Fruit fly (Drosophila melanogaster) whole organism, prepupa: ENCODE results near the gene CG17249.
A peak's percentile ranks its signal among the peaks of the same experiment; 100 is the strongest.

Experiments
- Blimp-1 ChIP-seq: fragments of 200-800 bp; sonication (Bioruptor generic); optimal IDR thresholded peaks from 3 replicates; lab custom pipeline; 2017; ENCODE audit warnings: missing biosample characterization, missing genetic modification characterization, mild to moderate bottlenecking, moderate library complexity, missing genetic modification reagents
- CG10631 ChIP-seq: fragments of 200-800 bp; sonication (Bioruptor generic); optimal IDR thresholded peaks from 2 replicates; lab custom pipeline; 2016; ENCODE audit warnings: missing biosample characterization, missing genetic modification characterization
- CG10669 ChIP-seq: fragments of 200-800 bp; sonication (Bioruptor generic); optimal IDR thresholded peaks from 3 replicates; lab custom pipeline; 2018; ENCODE audit warnings: missing biosample characterization, mild to moderate bottlenecking, missing genetic modification characterization, moderate library complexity
- CG11294 ChIP-seq: fragments of 200-800 bp; sonication (Bioruptor generic); IDR thresholded peaks from 2 replicates; pipeline ENCODE4 v1.3.6; 2022; ENCODE audit warnings: missing biosample characterization, missing genetic modification characterization
- CG11762 ChIP-seq: fragments of 200-800 bp; sonication (Bioruptor generic); optimal IDR thresholded peaks from 3 replicates; lab custom pipeline; 2016; ENCODE audit warnings: missing biosample characterization, missing genetic modification characterization; ENCODE audit not compliant: insufficient read depth
- CG11902 ChIP-seq: fragments of 200-800 bp; sonication (Bioruptor generic); optimal IDR thresholded peaks from 3 replicates; lab custom pipeline; 2016; ENCODE audit warnings: missing biosample characterization, missing genetic modification characterization
- CG1621 ChIP-seq: fragments of 200-800 bp; sonication (Bioruptor generic); optimal IDR thresholded peaks from 3 replicates; lab custom pipeline; 2018; ENCODE audit warnings: missing biosample characterization, mild to moderate bottlenecking, missing genetic modification characterization
- CG16779 ChIP-seq: fragments of 200-800 bp; sonication (Bioruptor generic); optimal IDR thresholded peaks from 3 replicates; lab custom pipeline; 2017; ENCODE audit warnings: missing biosample characterization, mild to moderate bottlenecking, missing genetic modification characterization
- CG3032 ChIP-seq: fragments of 200-800 bp; optimal IDR thresholded peaks from 2 replicates; lab custom pipeline; 2019; ENCODE audit warnings: missing biosample characterization, mild to moderate bottlenecking, missing genetic modification characterization, moderate library complexity
- CG31627 ChIP-seq: fragments of 200-800 bp; sonication (Bioruptor generic); optimal IDR thresholded peaks from 3 replicates; lab custom pipeline; 2016; ENCODE audit warnings: missing biosample characterization, missing genetic modification characterization
- CG32006 ChIP-seq: fragments of 200-800 bp; sonication (Bioruptor generic); optimal IDR thresholded peaks from 3 replicates; lab custom pipeline; 2017; ENCODE audit warnings: missing biosample characterization, mild to moderate bottlenecking, missing genetic modification characterization
- CG3919 ChIP-seq: fragments of 200-800 bp; sonication (Bioruptor generic); optimal IDR thresholded peaks from 3 replicates; lab custom pipeline; 2016; ENCODE audit warnings: missing biosample characterization, missing genetic modification characterization
- CG4318 ChIP-seq: fragments of 200-800 bp; sonication (Bioruptor generic); optimal IDR thresholded peaks from 3 replicates; lab custom pipeline; 2017; ENCODE audit warnings: missing biosample characterization, mild to moderate bottlenecking, missing genetic modification characterization
- CG6163 ChIP-seq: fragments of 200-800 bp; sonication (Bioruptor generic); IDR thresholded peaks from 3 replicates; pipeline ENCODE4 v1.3.6; 2022; ENCODE audit warnings: missing biosample characterization, missing genetic modification characterization
- CG6792 ChIP-seq: fragments of 200-800 bp; sonication (Bioruptor generic); optimal IDR thresholded peaks from 3 replicates; lab custom pipeline; 2016; ENCODE audit warnings: missing biosample characterization, missing genetic modification characterization
- CG6808 ChIP-seq: fragments of 200-800 bp; sonication (Bioruptor generic); optimal IDR thresholded peaks from 3 replicates; lab custom pipeline; 2017; ENCODE audit warnings: missing biosample characterization, missing genetic modification characterization, mild to moderate bottlenecking, moderate library complexity, missing genetic modification reagents
- CG6854 ChIP-seq: fragments of 200-800 bp; sonication (Bioruptor generic); optimal IDR thresholded peaks from 2 replicates; lab custom pipeline; 2017; ENCODE audit warnings: missing biosample characterization, mild to moderate bottlenecking, missing genetic modification characterization
- CG7368 ChIP-seq: fragments of 200-800 bp; sonication (Bioruptor generic); optimal IDR thresholded peaks from 3 replicates; lab custom pipeline; 2016; ENCODE audit warnings: missing biosample characterization, missing genetic modification characterization
- CG8119 ChIP-seq: fragments of 200-800 bp; sonication (Bioruptor generic); IDR thresholded peaks from 3 replicates; pipeline ENCODE4 v1.3.6; 2022; ENCODE audit warnings: missing biosample characterization, missing genetic modification characterization
- CG8319 ChIP-seq: fragments of 200-800 bp; sonication (Bioruptor generic); optimal IDR thresholded peaks from 3 replicates; lab custom pipeline; 2016; ENCODE audit warnings: missing biosample characterization, missing genetic modification characterization
- CG8632 ChIP-seq: fragments of 200-800 bp; sonication (Bioruptor generic); optimal IDR thresholded peaks from 3 replicates; lab custom pipeline; 2016; ENCODE audit warnings: missing biosample characterization, missing genetic modification characterization
- CG9139 ChIP-seq: fragments of 200-800 bp; sonication (Bioruptor generic); optimal IDR thresholded peaks from 3 replicates; lab custom pipeline; 2017; ENCODE audit warnings: missing biosample characterization, mild to moderate bottlenecking, missing genetic modification characterization
- Eip75B ChIP-seq: fragments of 200-800 bp; sonication (Bioruptor generic); optimal IDR thresholded peaks from 3 replicates; lab custom pipeline; 2016; ENCODE audit warnings: missing biosample characterization, missing genetic modification characterization
- Eip78C ChIP-seq: fragments of 200-800 bp; sonication (Bioruptor generic); peaks from one replicate; lab custom pipeline; 2016; ENCODE audit warnings: missing biosample characterization, missing genetic modification characterization
- Eip93F ChIP-seq: fragments of 200-800 bp; sonication (Bioruptor generic); optimal IDR thresholded peaks from 2 replicates; lab custom pipeline; 2016; ENCODE audit warnings: missing biosample characterization, mild to moderate bottlenecking, missing genetic modification characterization
- Ets21C ChIP-seq: fragments of 200-800 bp; sonication (Bioruptor generic); optimal IDR thresholded peaks from 3 replicates; lab custom pipeline; 2016; ENCODE audit warnings: missing biosample characterization, missing genetic modification characterization
- Ets96B ChIP-seq: fragments of 200-800 bp; optimal IDR thresholded peaks from 2 replicates; lab custom pipeline; 2019; ENCODE audit warnings: missing biosample characterization, mild to moderate bottlenecking, missing genetic modification characterization, moderate library complexity
- Gug ChIP-seq: fragments of 200-800 bp; sonication (Bioruptor generic); IDR thresholded peaks from 2 replicates; pipeline ENCODE4 v1.3.6; 2022; ENCODE audit warnings: missing biosample characterization, missing genetic modification characterization
- Hr38 ChIP-seq: sonication (Bioruptor generic); optimal IDR thresholded peaks from 2 replicates; lab custom pipeline; 2016; ENCODE audit warnings: missing biosample characterization, missing genetic modification characterization
- Hr39 ChIP-seq: fragments of 200-800 bp; sonication (Bioruptor generic); optimal IDR thresholded peaks from 2 replicates; lab custom pipeline; 2016; ENCODE audit warnings: missing biosample characterization, missing genetic modification characterization
- Hr4 ChIP-seq: fragments of 200-800 bp; sonication (Bioruptor generic); optimal IDR thresholded peaks from 3 replicates; lab custom pipeline; 2016; ENCODE audit warnings: missing biosample characterization, missing genetic modification characterization
- Lpt ChIP-seq: fragments of 200-800 bp; sonication (Bioruptor generic); optimal IDR thresholded peaks from 3 replicates; lab custom pipeline; 2016; ENCODE audit warnings: missing biosample characterization, missing genetic modification characterization
- Met ChIP-seq: fragments of 200-800 bp; sonication (Bioruptor generic); optimal IDR thresholded peaks from 3 replicates; lab custom pipeline; 2016; ENCODE audit warnings: missing biosample characterization, missing genetic modification characterization
- OdsH ChIP-seq: fragments of 200-800 bp; sonication (Bioruptor generic); optimal IDR thresholded peaks from 3 replicates; lab custom pipeline; 2016; ENCODE audit warnings: missing biosample characterization, missing genetic modification characterization
- Smox ChIP-seq: fragments of 200-800 bp; sonication (Bioruptor generic); optimal IDR thresholded peaks from 3 replicates; lab custom pipeline; 2016; ENCODE audit warnings: missing biosample characterization, missing genetic modification characterization
- Sox102F ChIP-seq: fragments of 200-800 bp; sonication (Bioruptor generic); optimal IDR thresholded peaks from 2 replicates; lab custom pipeline; 2016; ENCODE audit warnings: missing biosample characterization, mild to moderate bottlenecking, missing genetic modification characterization
- Sox14 ChIP-seq: fragments of 200-800 bp; sonication (Bioruptor generic); optimal IDR thresholded peaks from 3 replicates; lab custom pipeline; 2016; ENCODE audit warnings: missing biosample characterization, missing genetic modification characterization
- Sox15 ChIP-seq: fragments of 200-800 bp; sonication (Bioruptor generic); optimal IDR thresholded peaks from 3 replicates; lab custom pipeline; 2016; ENCODE audit warnings: missing biosample characterization, missing genetic modification characterization
- achi ChIP-seq: fragments of 200-800 bp; sonication (Bioruptor generic); optimal IDR thresholded peaks from 3 replicates; lab custom pipeline; 2016; ENCODE audit warnings: missing biosample characterization, missing genetic modification characterization
- acj6 ChIP-seq: fragments of 200-800 bp; sonication (Bioruptor generic); optimal IDR thresholded peaks from 3 replicates; lab custom pipeline; 2016; ENCODE audit warnings: missing biosample characterization, missing genetic modification characterization
- cyc ChIP-seq: fragments of 200-800 bp; sonication (Bioruptor generic); optimal IDR thresholded peaks from 3 replicates; lab custom pipeline; 2016; ENCODE audit warnings: missing biosample characterization, missing genetic modification characterization
- dac ChIP-seq: fragments of 200-800 bp; sonication (Bioruptor generic); optimal IDR thresholded peaks from 2 replicates; lab custom pipeline; 2017; ENCODE audit warnings: missing biosample characterization, mild to moderate bottlenecking, missing genetic modification characterization
- dsx ChIP-seq: fragments of 200-800 bp; optimal IDR thresholded peaks from 3 replicates; lab custom pipeline; 2019; ENCODE audit warnings: missing biosample characterization, mild to moderate bottlenecking, missing genetic modification characterization, moderate library complexity; ENCODE audit not compliant: poor library complexity, severe bottlenecking
- eg ChIP-seq: fragments of 200-800 bp; sonication (Bioruptor generic); IDR thresholded peaks from 3 replicates; pipeline ENCODE4 v1.3.6; 2022; ENCODE audit warnings: missing biosample characterization, missing genetic modification characterization
- esn ChIP-seq: fragments of 200-800 bp; sonication (Bioruptor generic); optimal IDR thresholded peaks from 2 replicates; lab custom pipeline; 2016; ENCODE audit warnings: missing biosample characterization, mild to moderate bottlenecking, missing genetic modification characterization, moderate library complexity
- fd85E ChIP-seq: fragments of 200-800 bp; sonication (Bioruptor generic); optimal IDR thresholded peaks from 3 replicates; lab custom pipeline; 2016; ENCODE audit warnings: missing biosample characterization, missing genetic modification characterization
- fkh ChIP-seq: fragments of 200-800 bp; sonication (Bioruptor generic); optimal IDR thresholded peaks from 3 replicates; lab custom pipeline; 2017; ENCODE audit warnings: missing biosample characterization, mild to moderate bottlenecking, missing genetic modification characterization, moderate library complexity
- pdm3 ChIP-seq: fragments of 200-800 bp; sonication (Bioruptor generic); optimal IDR thresholded peaks from 3 replicates; lab custom pipeline; 2016; ENCODE audit warnings: missing biosample characterization, missing genetic modification characterization
- salr ChIP-seq, 2 experiments: fragments of 200-800 bp; sonication (Bioruptor generic); optimal IDR thresholded peaks; 3 replicates each; lab custom pipeline; 2016 to 2018; ENCODE audit warnings: missing biosample characterization in 2 of 2, missing genetic modification characterization in 2 of 2, mild to moderate bottlenecking in 1 of 2
- spab ChIP-seq: fragments of 200-800 bp; sonication (Bioruptor generic); optimal IDR thresholded peaks from 2 replicates; lab custom pipeline; 2017; ENCODE audit warnings: missing biosample characterization, mild to moderate bottlenecking, missing genetic modification characterization, missing genetic modification reagents
- ss ChIP-seq, 2 experiments: fragments of 200-800 bp; sonication (Bioruptor generic); optimal IDR thresholded peaks; 2 replicates in 1 of 2; 3 replicates in 1 of 2; lab custom pipeline; 2017 to 2018; ENCODE audit warnings: mild to moderate bottlenecking in 2 of 2, missing biosample characterization in 2 of 2, missing genetic modification characterization in 2 of 2, moderate library complexity in 1 of 2
- svp ChIP-seq: fragments of 200-800 bp; sonication (Bioruptor generic); peaks from one replicate; lab custom pipeline; 2016; ENCODE audit warnings: missing biosample characterization, missing genetic modification characterization
- topi ChIP-seq: fragments of 200-800 bp; sonication (Bioruptor generic); optimal IDR thresholded peaks from 3 replicates; lab custom pipeline; 2016; ENCODE audit warnings: missing biosample characterization, missing genetic modification characterization

The CG17249 gene

DNA sequence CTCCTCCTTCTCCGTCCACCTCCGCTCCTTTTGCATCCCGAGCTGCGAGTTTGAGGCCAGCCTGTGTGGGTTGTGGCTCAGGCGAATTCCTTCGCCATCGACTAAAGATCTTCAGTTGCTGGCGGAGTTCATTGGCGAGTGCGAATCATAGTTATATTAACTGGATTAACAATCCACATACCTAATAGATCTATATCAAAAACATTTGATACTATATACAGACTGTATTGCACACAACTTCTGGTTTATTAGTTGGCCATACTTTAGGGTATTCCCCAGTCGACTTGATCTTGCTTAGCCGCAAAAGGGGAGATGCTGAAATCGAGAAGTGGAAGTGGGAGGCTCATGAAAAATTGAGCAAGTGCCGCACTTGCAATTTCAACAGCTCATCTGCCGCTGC lies 45.6 kb upstream of the CG17249 start:
- TF ChIP-seq OdsH (GFP tag; lab: Kevin White, UChicago) (no peak), Sox14 (no peak), CG8319 (GFP tag; lab: Kevin White, UChicago) (no peak), CG6854 (GFP tag; lab: Kevin White, UChicago) (no peak), CG6808 (GFP tag; lab: Kevin White, UChicago) (peak; percentile 32), esn (no peak), acj6 (no peak), CG1621 (no peak), Ets96B (peak; percentile 69), spab (GFP tag; lab: Kevin White, UChicago) (peak; percentile 51), CG16779 (tag; lab: Kevin White, UChicago) (no peak), Hr38 (GFP tag; lab: Kevin White, UChicago) (no peak), Eip75B (no peak), Gug (GFP tag; lab: Robert Waterston, UW) (no peak), fkh (GFP tag; lab: Kevin White, UChicago) (no peak), CG3032 (peak; percentile 48), Sox102F (GFP tag; lab: Kevin White, UChicago) (no peak), CG8119 (GFP tag; lab: Robert Waterston, UW) (0 out of 3 replicates have a peak, but pooled peaks have one; percentile 19), Met (GFP tag; lab: Kevin White, UChicago) (no peak), Hr39 (no peak), dac (GFP tag; lab: Kevin White, UChicago) (no peak), CG3919 (peak; percentile 46), eg (no peak), Ets21C (GFP tag; lab: Kevin White, UChicago) (no peak), Sox15 (no peak), ss (GFP tag; optimal IDR thresholded peaks at IDR 0.05; lab: Kevin White, UChicago) (no peak), CG6163 (GFP tag; lab: Robert Waterston, UW) (peak; percentile 35; the same call in 1 of the 3 replicates), salr (GFP tag; optimal IDR thresholded peaks at IDR 0.05; lab: Kevin White, UChicago) (peak in 1 of 2 experiments; percentile 26), Lpt (GFP tag; lab: Kevin White, UChicago) (no peak), Blimp-1 (GFP tag; lab: Kevin White, UChicago) (no peak), CG31627 (GFP tag; lab: Kevin White, UChicago) (no peak), Smox (no peak), CG7368 (GFP tag; lab: Kevin White, UChicago) (no peak), achi (GFP tag; lab: Kevin White, UChicago) (peak; percentile 32), fd85E (GFP tag; lab: Kevin White, UChicago) (no peak), CG6792 (GFP tag; lab: Kevin White, UChicago) (no peak), CG10631 (peak; percentile 17), CG11762 (GFP tag; lab: Kevin White, UChicago) (no peak), Hr4 (GFP tag; lab: Kevin White, UChicago) (no peak), dsx (GFP tag; lab: Kevin White, UChicago) (no peak), CG8632 (GFP tag; lab: Kevin White, UChicago) (no peak), Eip78C (GFP tag; lab: Kevin White, UChicago) (peak; percentile 74), CG32006 (GFP tag; lab: Kevin White, UChicago) (no peak), pdm3 (GFP tag; lab: Kevin White, UChicago) (no peak), CG10669 (GFP tag; lab: Kevin White, UChicago) (peak; percentile 68), cyc (GFP tag; lab: Kevin White, UChicago) (peak; percentile 23), CG9139 (peak; percentile 10), Eip93F (GFP tag; lab: Kevin White, UChicago) (no peak), CG11902 (no peak), topi (no peak), svp (GFP tag; lab: Kevin White, UChicago) (no peak), CG11294 (GFP tag; lab: Robert Waterston, UW) (no peak), CG4318 (GFP tag; lab: Kevin White, UChicago) (no peak)
